Fruit fly (Drosophila melanogaster) whole organism, pupa: ENCODE measurements around the gene CG4896.

Experiments used
- CG10348 ChIP-seq: fragments of 200-800 bp; sonication (Bioruptor generic); IDR thresholded peaks from 2 replicates; pipeline ENCODE4 v1.3.6; 2022; ENCODE audit warnings: missing biosample characterization, missing genetic modification characterization
- CG12605 ChIP-seq: fragments of 200-800 bp; sonication (Bioruptor generic); IDR thresholded peaks from 2 replicates; pipeline ENCODE4 v1.3.6; 2022; ENCODE audit warnings: missing biosample characterization, missing genetic modification characterization
- CG13204 ChIP-seq: fragments of 200-800 bp; sonication (Bioruptor generic); optimal IDR thresholded peaks from 2 replicates; lab custom pipeline; 2018; ENCODE audit warnings: missing biosample characterization, mild to moderate bottlenecking, missing genetic modification characterization, moderate library complexity
- CG14655 ChIP-seq: fragments of 200-800 bp; sonication (Bioruptor generic); optimal IDR thresholded peaks from 3 replicates; lab custom pipeline; 2017; ENCODE audit warnings: mild to moderate bottlenecking, missing biosample characterization, missing genetic modification reagents, missing genetic modification characterization
- CG15710 ChIP-seq: fragments of 200-800 bp; sonication (Bioruptor generic); optimal IDR thresholded peaks from 2 replicates; lab custom pipeline; 2018; ENCODE audit warnings: missing biosample characterization, mild to moderate bottlenecking, missing genetic modification characterization, moderate library complexity
- CG17806 ChIP-seq: fragments of 200-800 bp; sonication (Bioruptor generic); optimal IDR thresholded peaks from 2 replicates; lab custom pipeline; 2018; ENCODE audit warnings: missing biosample characterization, mild to moderate bottlenecking, missing genetic modification characterization, moderate library complexity
- CG32121 ChIP-seq: fragments of 200-800 bp; sonication (Bioruptor generic); IDR thresholded peaks from 2 replicates; pipeline ENCODE4 v1.3.6; 2022; ENCODE audit warnings: missing biosample characterization, missing genetic modification characterization
- CG34367 ChIP-seq: fragments of 200-800 bp; sonication (Bioruptor generic); optimal IDR thresholded peaks from 2 replicates; lab custom pipeline; 2018; ENCODE audit warnings: missing biosample characterization, mild to moderate bottlenecking, missing genetic modification characterization
- CG4496 ChIP-seq: fragments of 200-800 bp; sonication (Bioruptor generic); IDR thresholded peaks from 3 replicates; pipeline ENCODE4 v1.3.6; 2022; ENCODE audit warnings: missing biosample characterization, missing genetic modification characterization
- CG8159 ChIP-seq: fragments of 200-800 bp; sonication (Bioruptor generic); optimal IDR thresholded peaks from 3 replicates; lab custom pipeline; 2018; ENCODE audit warnings: missing biosample characterization, mild to moderate bottlenecking, missing genetic modification characterization, moderate library complexity
- CG8301 ChIP-seq: fragments of 200-800 bp; sonication (Bioruptor generic); optimal IDR thresholded peaks from 2 replicates; lab custom pipeline; 2018; ENCODE audit warnings: missing biosample characterization, mild to moderate bottlenecking, missing genetic modification characterization
- CG9948 ChIP-seq: fragments of 200-800 bp; sonication (Bioruptor generic); optimal IDR thresholded peaks from 2 replicates; lab custom pipeline; 2018; ENCODE audit warnings: missing biosample characterization, mild to moderate bottlenecking, missing genetic modification characterization, moderate library complexity
- D1 ChIP-seq: fragments of 200-800 bp; sonication (Bioruptor generic); optimal IDR thresholded peaks from 2 replicates; lab custom pipeline; 2018; ENCODE audit warnings: missing biosample characterization, mild to moderate bottlenecking, missing genetic modification characterization, moderate library complexity
- EcR ChIP-seq: fragments of 200-800 bp; sonication (Bioruptor generic); optimal IDR thresholded peaks from 3 replicates; lab custom pipeline; 2019; ENCODE audit warnings: missing biosample characterization, missing genetic modification characterization, mild to moderate bottlenecking, moderate library complexity, missing genetic modification reagents
- Ets98B ChIP-seq: fragments of 200-800 bp; sonication (Bioruptor generic); IDR thresholded peaks from 2 replicates; pipeline ENCODE4 v1.3.6; 2022; ENCODE audit warnings: missing biosample characterization, missing genetic modification characterization
- Pif1A ChIP-seq: fragments of 200-800 bp; sonication (Bioruptor generic); optimal IDR thresholded peaks from 3 replicates; lab custom pipeline; 2016; ENCODE audit warnings: missing biosample characterization, missing genetic modification characterization
- Pif1B ChIP-seq: fragments of 200-800 bp; sonication (Bioruptor generic); optimal IDR thresholded peaks from 3 replicates; lab custom pipeline; 2016; ENCODE audit warnings: missing biosample characterization, missing genetic modification characterization
- Snoo ChIP-seq: fragments of 200-800 bp; sonication (Bioruptor generic); optimal IDR thresholded peaks from 3 replicates; lab custom pipeline; 2017; ENCODE audit warnings: missing biosample characterization, mild to moderate bottlenecking, missing genetic modification characterization, inconsistent platforms
- fd96Ca ChIP-seq: fragments of 200-800 bp; sonication (Bioruptor generic); IDR thresholded peaks from 3 replicates; pipeline ENCODE4 v1.3.6; 2022; ENCODE audit warnings: missing biosample characterization, missing genetic modification characterization
- gl ChIP-seq: fragments of 200-800 bp; sonication (Bioruptor generic); optimal IDR thresholded peaks from 2 replicates; lab custom pipeline; 2018; ENCODE audit warnings: missing biosample characterization, mild to moderate bottlenecking, missing genetic modification characterization
- rn ChIP-seq: fragments of 200-800 bp; sonication (Bioruptor generic); IDR thresholded peaks from 2 replicates; pipeline ENCODE4 v1.3.6; 2022; ENCODE audit warnings: missing biosample characterization, missing genetic modification characterization

Gene CG4896

dm6 chr2L:1135495-1135894, 42.0 kb upstream of the CG4896 start:
- TF ChIP-seq CG8159 (tag; lab: Kevin White, UChicago) = peak; percentile 36
- peak; percentile 29 for TF ChIP-seq CG14655 (GFP tag; lab: Kevin White, UChicago)
- TF ChIP-seq CG12605 = no peak
- no peak for TF ChIP-seq CG10348 (GFP tag; lab: Robert Waterston, UW)
- no peak for TF ChIP-seq CG17806 (tag; lab: Kevin White, UChicago)
- TF ChIP-seq gl (tag; lab: Kevin White, UChicago) = no peak
- no peak for TF ChIP-seq fd96Ca
- peak; percentile 25 for TF ChIP-seq CG15710
- TF ChIP-seq CG8301 (tag; lab: Kevin White, UChicago) = no peak
- no peak for TF ChIP-seq CG13204
- TF ChIP-seq rn (GFP tag; lab: Robert Waterston, UW) = no peak
- peak; percentile 29 for TF ChIP-seq CG9948 (tag; lab: Kevin White, UChicago)
- no peak for TF ChIP-seq CG32121 (GFP tag; lab: Robert Waterston, UW)
- TF ChIP-seq EcR (GFP tag; lab: Kevin White, UChicago) = no peak

- TF ChIP-seq CG13204 = no peak
- TF ChIP-seq CG10348 (GFP tag; lab: Robert Waterston, UW) = no peak
- no peak for TF ChIP-seq gl (tag; lab: Kevin White, UChicago)
- no peak for TF ChIP-seq CG8301 (tag; lab: Kevin White, UChicago)
- TF ChIP-seq CG12605 = peak; percentile 76
- no peak for TF ChIP-seq CG34367
- no peak for TF ChIP-seq CG9948 (tag; lab: Kevin White, UChicago)
Observed at dm6 chr2L:1136993-1137392, 40.5 kb upstream of the CG4896 start.

dm6 chr2L:1142730-1143281, 34.7 kb upstream of the CG4896 start, which contains the start of gene MFS3:
Gene MFS3, plus strand, starts transcription at chr2L:1143201.
- TF ChIP-seq EcR (GFP tag; lab: Kevin White, UChicago) (no peak), Pif1A (GFP tag; lab: Kevin White, UChicago) (peak; percentile 20), gl (tag; lab: Kevin White, UChicago) (peak; percentile 5), Snoo (no peak), CG14655 (GFP tag; lab: Kevin White, UChicago) (no peak), Ets98B (GFP tag; lab: Robert Waterston, UW) (no peak), CG4496 (GFP tag; lab: Robert Waterston, UW) (peak; percentile 64; the same call in 1 of the 3 replicates)
- TF ChIP-seq, all 21 proteins: peak for 3

dm6 chr2L:1143286-1143685, 34.2 kb upstream of the CG4896 start:
- TF ChIP-seq CG12605 = no peak
- no peak for TF ChIP-seq fd96Ca
- TF ChIP-seq CG4496 (GFP tag; lab: Robert Waterston, UW) = no peak
- no peak for TF ChIP-seq rn (GFP tag; lab: Robert Waterston, UW)
- no peak for TF ChIP-seq CG34367
- no peak for TF ChIP-seq CG10348 (GFP tag; lab: Robert Waterston, UW)
- no peak for TF ChIP-seq CG32121 (GFP tag; lab: Robert Waterston, UW)
- TF ChIP-seq CG8301 (tag; lab: Kevin White, UChicago) = no peak
- TF ChIP-seq Snoo = no peak
- no peak for TF ChIP-seq CG13204
- no peak for TF ChIP-seq Ets98B (GFP tag; lab: Robert Waterston, UW)
- no peak for TF ChIP-seq CG14655 (GFP tag; lab: Kevin White, UChicago)
- TF ChIP-seq EcR (GFP tag; lab: Kevin White, UChicago) = no peak

- peak; percentile 30 for TF ChIP-seq gl (tag; lab: Kevin White, UChicago)
- TF ChIP-seq D1 = no peak
- TF ChIP-seq CG34367 = peak; percentile 52
- TF ChIP-seq CG14655 (GFP tag; lab: Kevin White, UChicago) = no peak
- peak; percentile 67 for TF ChIP-seq Pif1B
- TF ChIP-seq CG8159 (tag; lab: Kevin White, UChicago) = peak; percentile 77
- TF ChIP-seq fd96Ca = no peak
- TF ChIP-seq CG4496 (GFP tag; lab: Robert Waterston, UW) = peak; percentile 64; the same call in 1 of the 3 replicates
- TF ChIP-seq CG8301 (tag; lab: Kevin White, UChicago) = no peak
- no peak for TF ChIP-seq CG12605
- TF ChIP-seq rn (GFP tag; lab: Robert Waterston, UW) = 0 out of 2 replicates have a peak, but pooled peaks have one; percentile 36
- peak; percentile 56; the same call in 1 of the 2 replicates for TF ChIP-seq CG32121 (GFP tag; lab: Robert Waterston, UW)
- TF ChIP-seq CG9948 (tag; lab: Kevin White, UChicago) = peak; percentile 64
- peak; percentile 76 for TF ChIP-seq CG15710
- TF ChIP-seq EcR (GFP tag; lab: Kevin White, UChicago) = peak; percentile 0
- TF ChIP-seq Ets98B (GFP tag; lab: Robert Waterston, UW) = peak; percentile 54
- peak; percentile 70 for TF ChIP-seq CG17806 (tag; lab: Kevin White, UChicago)
- TF ChIP-seq CG10348 (GFP tag; lab: Robert Waterston, UW) = no peak
- TF ChIP-seq Pif1A (GFP tag; lab: Kevin White, UChicago) = no peak
- TF ChIP-seq Snoo = peak; percentile 83
- TF ChIP-seq CG13204 = no peak
Observed at dm6 chr2L:1144371-1145360, 32.8 kb upstream of the CG4896 start.
